Worm (Caenorhabditis elegans) whole organism, young adult: Measurements from ENCODE around the gene C14F11.4.

Source experiments
- B0035.1 ChIP-seq: sonication (generic microtip); optimal IDR thresholded peaks from 2 replicates; lab custom pipeline; 2016; ENCODE audit warnings: missing genetic modification characterization, mild to moderate bottlenecking, missing compliant biosample characterization, missing genotype, missing genetic modification reagents
- C06A6.2 ChIP-seq: fragments of 200-800 bp; sonication (Bioruptor generic); conservative IDR thresholded peaks from 2 replicates; pipeline ENCODE4 v1.3.6; 2022; ENCODE audit warnings: missing genetic modification characterization, missing compliant biosample characterization
- C17E4.6 ChIP-seq: fragments of 200-800 bp; sonication (Bioruptor generic); IDR thresholded peaks from 2 replicates; pipeline ENCODE4 v1.3.6; 2022; ENCODE audit warnings: missing genetic modification reagents, missing genetic modification characterization, missing compliant biosample characterization
- D2030.7 ChIP-seq: fragments of 200-800 bp; sonication (Bioruptor generic); IDR thresholded peaks from 2 replicates; pipeline ENCODE4 v1.3.6; 2022; ENCODE audit warnings: missing genetic modification reagents, missing genetic modification characterization, missing compliant biosample characterization
- F22D6.2 ChIP-seq: sonication (generic microtip); optimal IDR thresholded peaks from 2 replicates; lab custom pipeline; 2016; ENCODE audit warnings: mild to moderate bottlenecking, missing genetic modification characterization, missing compliant biosample characterization
- F33H1.4 ChIP-seq: fragments of 200-800 bp; sonication (Bioruptor generic); IDR thresholded peaks from 2 replicates; pipeline ENCODE4 v1.3.6; 2022; ENCODE audit warnings: missing genetic modification reagents, missing genetic modification characterization, missing compliant biosample characterization
- F39B2.1 ChIP-seq: fragments of 200-800 bp; sonication (Bioruptor generic); IDR thresholded peaks from 2 replicates; pipeline ENCODE4 v1.3.6; 2022; ENCODE audit warnings: missing genetic modification reagents, missing genetic modification characterization, missing compliant biosample characterization
- F49E8.2 ChIP-seq: sonication (generic microtip); optimal IDR thresholded peaks from 3 replicates; lab custom pipeline; 2017; ENCODE audit warnings: missing genetic modification characterization, mild to moderate bottlenecking, missing compliant biosample characterization, antibody characterized with exemption, moderate library complexity; ENCODE audit not compliant: insufficient read depth
- F52B5.7 ChIP-seq: sonication (generic microtip); optimal IDR thresholded peaks from 2 replicates; lab custom pipeline; 2016; ENCODE audit warnings: mild to moderate bottlenecking, missing genetic modification characterization, missing compliant biosample characterization
- F55B11.4 ChIP-seq: sonication (generic microtip); optimal IDR thresholded peaks from 2 replicates; lab custom pipeline; 2016; ENCODE audit warnings: missing compliant biosample characterization, missing genetic modification characterization, borderline replicate concordance; ENCODE audit not compliant: insufficient read depth
- F57A8.1 ChIP-seq: fragments of 200-800 bp; sonication (Bioruptor generic); optimal IDR thresholded peaks from 2 replicates; lab custom pipeline; 2018; ENCODE audit warnings: mild to moderate bottlenecking, missing genetic modification characterization, moderate library complexity, missing compliant biosample characterization
- K11D2.4 ChIP-seq: fragments of 200-800 bp; sonication (Bioruptor generic); IDR thresholded peaks from 2 replicates; pipeline ENCODE4 v1.3.6; 2022; ENCODE audit warnings: missing genetic modification reagents, missing genetic modification characterization, missing compliant biosample characterization
- Y53F4B.3 ChIP-seq: fragments of 200-800 bp; sonication (Bioruptor generic); IDR thresholded peaks from 2 replicates; pipeline ENCODE4 v1.3.6; 2022; ENCODE audit warnings: missing genetic modification reagents, missing genetic modification characterization, missing compliant biosample characterization
- Y95B8A.8 ChIP-seq: fragments of 200-800 bp; sonication (Bioruptor generic); IDR thresholded peaks from 2 replicates; pipeline ENCODE4 v1.3.6; 2022; ENCODE audit warnings: missing genetic modification reagents, missing genetic modification characterization, missing compliant biosample characterization
- aptf-2 ChIP-seq: fragments of 200-800 bp; sonication (Bioruptor generic); conservative IDR thresholded peaks from 2 replicates; pipeline ENCODE4 v1.3.6; 2022; ENCODE audit warnings: missing genetic modification reagents, missing genetic modification characterization, missing compliant biosample characterization
- atf-7 ChIP-seq: sonication (generic microtip); optimal IDR thresholded peaks from 2 replicates; lab custom pipeline; 2017; ENCODE audit warnings: mild to moderate bottlenecking, missing genetic modification characterization, missing compliant biosample characterization
- attf-6 ChIP-seq: fragments of 200-800 bp; sonication (Bioruptor generic); IDR thresholded peaks from 2 replicates; pipeline ENCODE4 v1.3.6; 2022; ENCODE audit warnings: missing genetic modification reagents, missing genetic modification characterization, missing compliant biosample characterization
- bed-2 ChIP-seq: fragments of 200-800 bp; sonication (Bioruptor generic); IDR thresholded peaks from 2 replicates; pipeline ENCODE4 v1.3.6; 2022; ENCODE audit warnings: missing genetic modification reagents, missing genetic modification characterization, missing compliant biosample characterization
- cebp-1 ChIP-seq, 2 experiments: fragments of 200-800 bp in 1 of 2; sonication (Bioruptor generic) in 1 of 2; sonication (generic microtip) in 1 of 2; IDR thresholded peaks in 1 of 2; optimal IDR thresholded peaks in 1 of 2; 2 replicates each; pipeline versions ENCODE4 v1.3.6 to Lab custom; 2017 to 2022; ENCODE audit warnings: missing compliant biosample characterization in 2 of 2, missing genetic modification characterization in 2 of 2, mild to moderate bottlenecking in 1 of 2, missing genetic modification reagents in 1 of 2, moderate library complexity in 1 of 2
- cebp-2 ChIP-seq: fragments of 200-800 bp; sonication (Bioruptor generic); IDR thresholded peaks from 2 replicates; pipeline ENCODE4 v1.3.6; 2022; ENCODE audit warnings: missing genetic modification characterization, missing compliant biosample characterization
- ceh-100 ChIP-seq: fragments of 200-800 bp; sonication (Bioruptor generic); IDR thresholded peaks from 2 replicates; pipeline ENCODE4 v1.3.6; 2022; ENCODE audit warnings: missing genetic modification reagents, missing genetic modification characterization, missing compliant biosample characterization
- ceh-79 ChIP-seq: sonication (generic microtip); optimal IDR thresholded peaks from 2 replicates; lab custom pipeline; 2017; ENCODE audit warnings: mild to moderate bottlenecking, missing genetic modification characterization, missing compliant biosample characterization
- ceh-91 ChIP-seq: fragments of 200-800 bp; sonication (Bioruptor generic); IDR thresholded peaks from 2 replicates; pipeline ENCODE4 v1.3.6; 2022; ENCODE audit warnings: missing genetic modification reagents, missing genetic modification characterization, missing compliant biosample characterization
- ekl-4 ChIP-seq: fragments of 200-800 bp; sonication (Bioruptor generic); IDR thresholded peaks from 2 replicates; pipeline ENCODE4 v1.3.6; 2022; ENCODE audit warnings: missing genetic modification reagents, missing genetic modification characterization, missing compliant biosample characterization
- fkh-3 ChIP-seq: sonication (generic microtip); optimal IDR thresholded peaks from 2 replicates; lab custom pipeline; 2016; ENCODE audit warnings: mild to moderate bottlenecking, missing genetic modification characterization, missing compliant biosample characterization
- gei-17 ChIP-seq: fragments of 200-800 bp; sonication (Bioruptor generic); optimal IDR thresholded peaks from 2 replicates; lab custom pipeline; 2018; ENCODE audit warnings: mild to moderate bottlenecking, missing genetic modification characterization, missing compliant biosample characterization
- hlh-26 ChIP-seq: fragments of 200-800 bp; sonication (Bioruptor generic); conservative IDR thresholded peaks from 2 replicates; pipeline ENCODE4 v1.3.6; 2022; ENCODE audit warnings: missing genetic modification reagents, missing genetic modification characterization, missing compliant biosample characterization
- hmg-20 ChIP-seq: fragments of 200-800 bp; sonication (Bioruptor generic); IDR thresholded peaks from 2 replicates; pipeline ENCODE4 v1.3.6; 2022; ENCODE audit warnings: missing genetic modification reagents, missing genetic modification characterization, missing compliant biosample characterization
- lin-40 ChIP-seq: sonication (generic microtip); optimal IDR thresholded peaks from 2 replicates; lab custom pipeline; 2016; ENCODE audit warnings: missing genetic modification characterization, mild to moderate bottlenecking, missing compliant biosample characterization, missing genotype, missing genetic modification reagents
- lir-1 ChIP-seq: fragments of 200-800 bp; sonication (Bioruptor generic); conservative IDR thresholded peaks from 2 replicates; pipeline ENCODE4 v1.3.6; 2022; ENCODE audit warnings: missing genetic modification reagents, missing genetic modification characterization, missing compliant biosample characterization
- lsy-27 ChIP-seq: sonication (generic microtip); optimal IDR thresholded peaks from 2 replicates; lab custom pipeline; 2017; ENCODE audit warnings: missing genetic modification characterization, mild to moderate bottlenecking, missing compliant biosample characterization, antibody characterized with exemption, missing genotype, borderline replicate concordance; ENCODE audit not compliant: insufficient read depth
- madf-3 ChIP-seq: fragments of 200-800 bp; sonication (Bioruptor generic); IDR thresholded peaks from 2 replicates; pipeline ENCODE4 v1.3.6; 2022; ENCODE audit warnings: missing genetic modification reagents, missing genetic modification characterization, missing compliant biosample characterization
- mel-28 ChIP-seq: sonication (generic microtip); optimal IDR thresholded peaks from 2 replicates; lab custom pipeline; 2016; ENCODE audit warnings: borderline replicate concordance, mild to moderate bottlenecking, missing genetic modification characterization, missing compliant biosample characterization
- mes-4 ChIP-seq: sonication (generic microtip); optimal IDR thresholded peaks from 2 replicates; lab custom pipeline; 2016; ENCODE audit warnings: missing genotype, missing genetic modification characterization, missing compliant biosample characterization
- nfya-1 ChIP-seq: sonication (generic microtip); optimal IDR thresholded peaks from 2 replicates; lab custom pipeline; 2017; ENCODE audit warnings: antibody characterized with exemption, missing compliant biosample characterization, missing genetic modification characterization, borderline replicate concordance; ENCODE audit not compliant: insufficient read depth
- nhr-179 ChIP-seq: sonication (generic microtip); optimal IDR thresholded peaks from 2 replicates; lab custom pipeline; 2016; ENCODE audit warnings: mild to moderate bottlenecking, missing genetic modification characterization, missing compliant biosample characterization
- nhr-80 ChIP-seq: sonication (generic microtip); optimal IDR thresholded peaks from 2 replicates; lab custom pipeline; 2016; ENCODE audit warnings: missing genetic modification characterization, missing compliant biosample characterization
- rec-8 ChIP-seq, 2 experiments: sonication (generic microtip); optimal IDR thresholded peaks; 2 replicates each; lab custom pipeline; 2016; ENCODE audit warnings: mild to moderate bottlenecking in 2 of 2, missing genetic modification characterization in 2 of 2, missing genetic modification reagents in 2 of 2, missing genotype in 2 of 2, missing biosample characterization in 1 of 2, missing compliant biosample characterization in 1 of 2, moderate library complexity in 1 of 2
- sdz-38 ChIP-seq: sonication (generic microtip); optimal IDR thresholded peaks from 2 replicates; lab custom pipeline; 2016; ENCODE audit warnings: missing genotype, missing genetic modification characterization, missing compliant biosample characterization
- snpc-1.1 ChIP-seq: sonication (generic microtip); optimal IDR thresholded peaks from 2 replicates; lab custom pipeline; 2017; ENCODE audit warnings: missing genetic modification characterization, mild to moderate bottlenecking, missing compliant biosample characterization, antibody characterized with exemption, moderate library complexity, missing genotype, missing genetic modification reagents; ENCODE audit not compliant: insufficient read depth
- snpc-1.3 ChIP-seq: sonication (generic microtip); optimal IDR thresholded peaks from 2 replicates; lab custom pipeline; 2017; ENCODE audit warnings: missing genetic modification characterization, mild to moderate bottlenecking, missing compliant biosample characterization, antibody characterized with exemption, moderate library complexity, missing genotype, missing genetic modification reagents; ENCODE audit not compliant: insufficient read depth
- tbp1 ChIP-seq: fragments of 200-800 bp; sonication (Bioruptor generic); optimal IDR thresholded peaks from 2 replicates; lab custom pipeline; 2018; ENCODE audit warnings: mild to moderate bottlenecking, missing genetic modification characterization, missing compliant biosample characterization
- tlf-1 ChIP-seq: fragments of 200-800 bp; sonication (Bioruptor generic); optimal IDR thresholded peaks from 2 replicates; lab custom pipeline; 2018; ENCODE audit warnings: mild to moderate bottlenecking, missing genetic modification characterization, missing compliant biosample characterization
- zim-3 ChIP-seq: sonication (generic microtip); optimal IDR thresholded peaks from 2 replicates; lab custom pipeline; 2017; ENCODE audit warnings: mild to moderate bottlenecking, missing genetic modification characterization, moderate library complexity, missing compliant biosample characterization
- ztf-18 ChIP-seq: sonication (generic microtip); optimal IDR thresholded peaks from 2 replicates; lab custom pipeline; 2016; ENCODE audit warnings: missing genotype, mild to moderate bottlenecking, missing genetic modification characterization, missing compliant biosample characterization
- ztf-25 ChIP-seq: fragments of 200-800 bp; sonication (Bioruptor generic); IDR thresholded peaks from 2 replicates; pipeline ENCODE4 v1.3.6; 2022; ENCODE audit warnings: missing genetic modification reagents, missing genetic modification characterization, missing compliant biosample characterization

The C14F11.4 gene

DNA sequence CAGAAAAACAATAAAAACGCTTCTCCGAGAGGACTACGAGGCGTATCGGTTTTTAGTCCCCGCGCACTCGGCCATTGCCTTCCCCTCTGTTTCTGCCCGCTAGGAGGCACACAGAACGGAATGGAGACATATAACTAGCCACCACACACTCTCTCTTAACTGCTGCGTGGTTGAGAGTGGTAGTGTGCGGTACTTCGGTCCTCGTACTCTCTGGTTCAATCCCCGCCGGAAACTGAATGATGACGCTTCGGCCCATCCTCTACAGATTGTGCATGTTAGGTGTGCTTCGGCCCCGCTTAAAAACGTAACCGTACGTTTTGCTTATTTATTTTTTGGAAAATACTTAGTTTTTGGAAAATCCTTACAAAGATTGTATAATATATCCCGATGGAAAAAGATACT is 25.2 kb downstream of the C14F11.4 start, which contains the start of gene T13C5.6 (continued):
- TF ChIP-seq hmg-20 (GFP tag; lab: Robert Waterston, UW) (peak; percentile 85), hlh-26 (GFP tag; lab: Robert Waterston, UW) (0 out of 2 replicates have a peak, but pooled peaks have one; percentile 43), nfya-1 (tag; lab: Kevin White, UChicago) (no peak), K11D2.4 (GFP tag; lab: Robert Waterston, UW) (peak; percentile 75; the same call in 1 of the 2 replicates), mes-4 (tag; lab: Kevin White, UChicago) (peak; percentile 87), tlf-1 (GFP tag; lab: Kevin White, UChicago) (peak; percentile 72), bed-2 (GFP tag; lab: Robert Waterston, UW) (peak; percentile 76; the same call in 1 of the 2 replicates), cebp-1 (GFP tag; IDR thresholded peaks at IDR 0.05; lab: Robert Waterston, UW) (peak; percentile 74), cebp-1 (tag; optimal IDR thresholded peaks at IDR 0.05; lab: Kevin White, UChicago) (peak; percentile 91), attf-6 (no peak), cebp-2 (GFP tag; lab: Robert Waterston, UW) (peak; percentile 93), F57A8.1 (GFP tag; lab: Kevin White, UChicago) (peak; percentile 77), gei-17 (GFP tag; lab: Kevin White, UChicago) (peak; percentile 87), ztf-18 (tag; lab: Kevin White, UChicago) (peak; percentile 77), lin-40 (tag; lab: Kevin White, UChicago) (peak; percentile 93), Y95B8A.8 (GFP tag; lab: Robert Waterston, UW) (0 out of 2 replicates have a peak, but pooled peaks have one; percentile 48), Y53F4B.3 (GFP tag; lab: Robert Waterston, UW) (no peak), ceh-79 (peak; percentile 67), rec-8 (tag; optimal IDR thresholded peaks at IDR 0.05; lab: Kevin White, UChicago) (peak; percentile 78 to 93), ceh-91 (GFP tag; lab: Robert Waterston, UW) (no peak), F22D6.2 (tag; lab: Kevin White, UChicago) (peak; percentile 83), D2030.7 (GFP tag; lab: Robert Waterston, UW) (peak; percentile 43; the same call in 1 of the 2 replicates), F55B11.4 (tag; lab: Kevin White, UChicago) (no peak), aptf-2 (peak; percentile 83), madf-3 (no peak), ceh-100 (GFP tag; lab: Robert Waterston, UW) (peak; percentile 48; the same call in 1 of the 2 replicates), ekl-4 (peak; percentile 87), snpc-1.3 (tag; lab: Kevin White, UChicago) (peak; percentile 81), snpc-1.1 (tag; lab: Kevin White, UChicago) (no peak), F39B2.1 (GFP tag; lab: Robert Waterston, UW) (no peak), fkh-3 (tag; lab: Kevin White, UChicago) (peak; percentile 76), lsy-27 (tag; lab: Kevin White, UChicago) (peak; percentile 30), B0035.1 (tag; lab: Kevin White, UChicago) (peak; percentile 88), zim-3 (tag; lab: Kevin White, UChicago) (peak; percentile 88), mel-28 (tag; lab: Kevin White, UChicago) (peak; percentile 70), tbp1 (GFP tag; lab: Kevin White, UChicago) (peak; percentile 92), F52B5.7 (tag; lab: Kevin White, UChicago) (peak; percentile 89), ztf-25 (GFP tag; lab: Robert Waterston, UW) (peak; percentile 87), nhr-179 (tag; lab: Kevin White, UChicago) (peak; percentile 79), sdz-38 (peak; percentile 61), lir-1 (peak; percentile 81), F33H1.4 (GFP tag; lab: Robert Waterston, UW) (peak; percentile 21; the same call in 1 of the 2 replicates), atf-7 (tag; lab: Kevin White, UChicago) (peak; percentile 87), F49E8.2 (tag; lab: Kevin White, UChicago) (no peak), C17E4.6 (peak; percentile 26; the same call in 1 of the 2 replicates), nhr-80 (tag; lab: Kevin White, UChicago) (peak; percentile 82), C06A6.2 (GFP tag; lab: Robert Waterston, UW) (peak; percentile 75; the same call in 1 of the 2 replicates)
